Worm (Caenorhabditis elegans): Measurements from ENCODE around the gene imph-1.

- TF ChIP-seq ZK546.5 (tag; optimal IDR thresholded peaks at IDR 0.05), result no peak
- TF ChIP-seq elt-2 (tag; optimal IDR thresholded peaks at IDR 0.05), result peak; percentile 80
- TF ChIP-seq egl-5 (tag; optimal IDR thresholded peaks at IDR 0.05), result peak; percentile 27
Measured at ce11 chrIII:4551963-4552362, 1.5 kb upstream of the imph-1 start.

Measured in whole organism, L3 larva.